Worm (Caenorhabditis elegans) whole organism, young adult: ENCODE data around the gene F37A8.1.

Source experiments
- B0019.2 ChIP-seq: fragments of 200-800 bp; sonication (Bioruptor generic); conservative IDR thresholded peaks from 2 replicates; pipeline ENCODE4 v1.3.6; 2022; ENCODE audit warnings: missing genetic modification reagents, missing genetic modification characterization, missing compliant biosample characterization
- B0336.3 ChIP-seq: fragments of 200-800 bp; sonication (Bioruptor generic); IDR thresholded peaks from 2 replicates; pipeline ENCODE4 v1.3.6; 2022; ENCODE audit warnings: missing genetic modification characterization, missing compliant biosample characterization
- D2030.7 ChIP-seq: fragments of 200-800 bp; sonication (Bioruptor generic); IDR thresholded peaks from 2 replicates; pipeline ENCODE4 v1.3.6; 2022; ENCODE audit warnings: missing genetic modification reagents, missing genetic modification characterization, missing compliant biosample characterization
- F23B12.7 ChIP-seq: sonication (generic microtip); optimal IDR thresholded peaks from 2 replicates; lab custom pipeline; 2017; ENCODE audit warnings: missing genetic modification characterization, mild to moderate bottlenecking, missing compliant biosample characterization, antibody characterized with exemption, moderate library complexity; ENCODE audit not compliant: insufficient read depth
- F52B5.7 ChIP-seq: sonication (generic microtip); optimal IDR thresholded peaks from 2 replicates; lab custom pipeline; 2016; ENCODE audit warnings: mild to moderate bottlenecking, missing genetic modification characterization, missing compliant biosample characterization
- K12H6.12 ChIP-seq: fragments of 200-800 bp; sonication (Bioruptor generic); optimal IDR thresholded peaks from 2 replicates; lab custom pipeline; 2018; ENCODE audit warnings: mild to moderate bottlenecking, missing genetic modification characterization, missing compliant biosample characterization
- Y53F4B.3 ChIP-seq: fragments of 200-800 bp; sonication (Bioruptor generic); IDR thresholded peaks from 2 replicates; pipeline ENCODE4 v1.3.6; 2022; ENCODE audit warnings: missing genetic modification reagents, missing genetic modification characterization, missing compliant biosample characterization
- bed-1 ChIP-seq: fragments of 200-800 bp; sonication (Bioruptor generic); IDR thresholded peaks from 2 replicates; pipeline ENCODE4 v1.3.6; 2022; ENCODE audit warnings: missing genetic modification reagents, missing genetic modification characterization, missing compliant biosample characterization
- bed-2 ChIP-seq: fragments of 200-800 bp; sonication (Bioruptor generic); IDR thresholded peaks from 2 replicates; pipeline ENCODE4 v1.3.6; 2022; ENCODE audit warnings: missing genetic modification reagents, missing genetic modification characterization, missing compliant biosample characterization
- ccch-3 ChIP-seq: fragments of 200-800 bp; sonication (Bioruptor generic); optimal IDR thresholded peaks from 2 replicates; lab custom pipeline; 2018; ENCODE audit warnings: mild to moderate bottlenecking, missing genetic modification characterization, missing compliant biosample characterization
- ceh-40 ChIP-seq: fragments of 200-800 bp; sonication (Bioruptor generic); IDR thresholded peaks from 2 replicates; pipeline ENCODE4 v1.3.6; 2022; ENCODE audit warnings: missing genetic modification characterization, missing compliant biosample characterization
- die-1 ChIP-seq: sonication (generic microtip); optimal IDR thresholded peaks from 2 replicates; lab custom pipeline; 2016; ENCODE audit warnings: missing genotype, mild to moderate bottlenecking, missing genetic modification characterization, missing compliant biosample characterization
- dpl-1 ChIP-seq: fragments of 150-350 bp; optimal IDR thresholded peaks from 2 replicates; lab custom pipeline; 2014; ENCODE audit warnings: missing biosample characterization, missing genetic modification reagents, missing genetic modification characterization
- efl-1 ChIP-seq: fragments of 150-350 bp; optimal IDR thresholded peaks from 2 replicates; lab custom pipeline; 2014; ENCODE audit warnings: missing biosample characterization, missing genetic modification reagents, missing genetic modification characterization
- gei-17 ChIP-seq: fragments of 200-800 bp; sonication (Bioruptor generic); optimal IDR thresholded peaks from 2 replicates; lab custom pipeline; 2018; ENCODE audit warnings: mild to moderate bottlenecking, missing genetic modification characterization, missing compliant biosample characterization
- hmg-1.2 ChIP-seq: fragments of 200-800 bp; sonication (Bioruptor generic); IDR thresholded peaks from 2 replicates; pipeline ENCODE4 v1.3.6; 2022; ENCODE audit warnings: missing genetic modification reagents, missing genetic modification characterization, missing compliant biosample characterization
- hsf-1 ChIP-seq: fragments of 200-800 bp; sonication (Bioruptor generic); IDR thresholded peaks from 2 replicates; pipeline ENCODE4 v1.3.6; 2022; ENCODE audit warnings: missing genetic modification reagents, missing genetic modification characterization, missing compliant biosample characterization
- let-526 ChIP-seq: fragments of 200-800 bp; sonication (Bioruptor generic); IDR thresholded peaks from 2 replicates; pipeline ENCODE4 v1.3.6; 2022; ENCODE audit warnings: missing genetic modification reagents, missing genetic modification characterization, missing compliant biosample characterization
- let-607 ChIP-seq, 2 experiments: fragments of 200-800 bp in 1 of 2; sonication (Bioruptor generic) in 1 of 2; sonication (generic microtip) in 1 of 2; optimal IDR thresholded peaks; 2 replicates each; lab custom pipeline; 2016 to 2018; ENCODE audit warnings: mild to moderate bottlenecking in 2 of 2, missing compliant biosample characterization in 2 of 2, missing genetic modification characterization in 2 of 2, moderate library complexity in 2 of 2, missing genotype in 1 of 2
- lin-26 ChIP-seq: fragments of 200-800 bp; sonication (Bioruptor generic); IDR thresholded peaks from 2 replicates; pipeline ENCODE4 v1.3.6; 2022; ENCODE audit warnings: missing genetic modification reagents, missing genetic modification characterization, missing compliant biosample characterization
- lsl-1 ChIP-seq: fragments of 200-800 bp; sonication (Bioruptor generic); optimal IDR thresholded peaks from 2 replicates; lab custom pipeline; 2018; ENCODE audit warnings: mild to moderate bottlenecking, missing genetic modification characterization, moderate library complexity, missing compliant biosample characterization
- lsy-27 ChIP-seq: sonication (generic microtip); optimal IDR thresholded peaks from 2 replicates; lab custom pipeline; 2017; ENCODE audit warnings: missing genetic modification characterization, mild to moderate bottlenecking, missing compliant biosample characterization, antibody characterized with exemption, missing genotype, borderline replicate concordance; ENCODE audit not compliant: insufficient read depth
- madf-10 ChIP-seq: sonication (generic microtip); optimal IDR thresholded peaks from 2 replicates; lab custom pipeline; 2016; ENCODE audit warnings: mild to moderate bottlenecking, missing genetic modification characterization, missing compliant biosample characterization
- madf-6 ChIP-seq: fragments of 200-800 bp; sonication (Bioruptor generic); IDR thresholded peaks from 2 replicates; pipeline ENCODE4 v1.3.6; 2022; ENCODE audit warnings: missing genetic modification reagents, missing genetic modification characterization, missing compliant biosample characterization
- mel-28 ChIP-seq: sonication (generic microtip); optimal IDR thresholded peaks from 2 replicates; lab custom pipeline; 2016; ENCODE audit warnings: borderline replicate concordance, mild to moderate bottlenecking, missing genetic modification characterization, missing compliant biosample characterization
- mxl-1 ChIP-seq: sonication (generic microtip); optimal IDR thresholded peaks from 2 replicates; lab custom pipeline; 2016; ENCODE audit warnings: missing genetic modification characterization, missing compliant biosample characterization
- nhr-120 ChIP-seq: fragments of 200-800 bp; sonication (Bioruptor generic); IDR thresholded peaks from 2 replicates; pipeline ENCODE4 v1.3.6; 2022; ENCODE audit warnings: missing genetic modification characterization, missing compliant biosample characterization
- nhr-179 ChIP-seq: sonication (generic microtip); optimal IDR thresholded peaks from 2 replicates; lab custom pipeline; 2016; ENCODE audit warnings: mild to moderate bottlenecking, missing genetic modification characterization, missing compliant biosample characterization
- rcor-1 ChIP-seq: fragments of 200-800 bp; sonication (Bioruptor generic); IDR thresholded peaks from 2 replicates; pipeline ENCODE4 v1.3.6; 2022; ENCODE audit warnings: missing genetic modification reagents, missing genetic modification characterization, missing compliant biosample characterization
- rec-8 ChIP-seq, 2 experiments: sonication (generic microtip); optimal IDR thresholded peaks; 2 replicates each; lab custom pipeline; 2016; ENCODE audit warnings: mild to moderate bottlenecking in 2 of 2, missing genetic modification characterization in 2 of 2, missing genetic modification reagents in 2 of 2, missing genotype in 2 of 2, missing biosample characterization in 1 of 2, missing compliant biosample characterization in 1 of 2, moderate library complexity in 1 of 2
- repo-1 ChIP-seq: sonication (generic microtip); optimal IDR thresholded peaks from 2 replicates; lab custom pipeline; 2017; ENCODE audit warnings: mild to moderate bottlenecking, missing genetic modification characterization, missing compliant biosample characterization
- sdz-38 ChIP-seq: sonication (generic microtip); optimal IDR thresholded peaks from 2 replicates; lab custom pipeline; 2016; ENCODE audit warnings: missing genotype, missing genetic modification characterization, missing compliant biosample characterization
- snpc-1.1 ChIP-seq: sonication (generic microtip); optimal IDR thresholded peaks from 2 replicates; lab custom pipeline; 2017; ENCODE audit warnings: missing genetic modification characterization, mild to moderate bottlenecking, missing compliant biosample characterization, antibody characterized with exemption, moderate library complexity, missing genotype, missing genetic modification reagents; ENCODE audit not compliant: insufficient read depth
- somi-1 ChIP-seq: fragments of 200-800 bp; sonication (Bioruptor generic); optimal IDR thresholded peaks from 2 replicates; lab custom pipeline; 2018; ENCODE audit warnings: mild to moderate bottlenecking, missing genetic modification characterization, missing compliant biosample characterization
- sptf-2 ChIP-seq: fragments of 200-800 bp; sonication (Bioruptor generic); optimal IDR thresholded peaks from 2 replicates; lab custom pipeline; 2018; ENCODE audit warnings: mild to moderate bottlenecking, missing genetic modification characterization, missing compliant biosample characterization
- tbx-9 ChIP-seq: sonication (generic microtip); optimal IDR thresholded peaks from 2 replicates; lab custom pipeline; 2016; ENCODE audit warnings: borderline replicate concordance, missing genetic modification characterization, inconsistent platforms, missing compliant biosample characterization
- tlf-1 ChIP-seq: fragments of 200-800 bp; sonication (Bioruptor generic); optimal IDR thresholded peaks from 2 replicates; lab custom pipeline; 2018; ENCODE audit warnings: mild to moderate bottlenecking, missing genetic modification characterization, missing compliant biosample characterization
- xnd-1 ChIP-seq: sonication (generic microtip); optimal IDR thresholded peaks from 2 replicates; lab custom pipeline; 2016; ENCODE audit warnings: missing genotype, missing genetic modification reagents, missing genetic modification characterization, missing compliant biosample characterization
- ztf-25 ChIP-seq: fragments of 200-800 bp; sonication (Bioruptor generic); IDR thresholded peaks from 2 replicates; pipeline ENCODE4 v1.3.6; 2022; ENCODE audit warnings: missing genetic modification reagents, missing genetic modification characterization, missing compliant biosample characterization

The F37A8.1 gene

DNA sequence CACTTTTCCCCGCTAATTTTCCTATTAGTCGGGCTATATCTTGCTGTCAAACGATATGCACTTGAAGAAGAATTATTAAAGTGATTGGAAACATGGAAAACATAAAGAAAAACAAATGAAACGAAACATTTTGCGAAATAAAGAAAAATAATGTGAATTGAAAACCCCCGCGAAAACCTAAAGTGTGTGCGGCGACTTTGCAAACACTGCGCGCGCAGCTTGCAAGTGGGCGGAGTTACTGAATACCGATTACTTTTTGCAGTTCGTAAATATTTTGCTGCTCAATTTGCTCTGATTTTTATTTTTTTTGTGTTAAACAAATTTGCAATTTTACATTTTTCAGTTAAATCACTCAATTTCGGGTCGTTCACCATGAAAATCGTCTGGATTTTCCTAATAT lies 11.6 kb upstream of the F37A8.1 start, which contains the start of gene ccdc-47 (continued):
- TF ChIP-seq tlf-1 (GFP tag; lab: Kevin White, UChicago): no peak
- TF ChIP-seq K12H6.12 (tag; lab: Kevin White, UChicago): no peak
- TF ChIP-seq madf-10 (tag; lab: Kevin White, UChicago): no peak
- TF ChIP-seq sdz-38: no peak
- TF ChIP-seq F52B5.7: no peak
- 0 out of 2 replicates have a peak, but pooled peaks have one; percentile 10 for TF ChIP-seq B0336.3 (GFP tag; lab: Robert Waterston, UW)
- no peak for TF ChIP-seq mxl-1
- no peak for TF ChIP-seq gei-17 (GFP tag; lab: Kevin White, UChicago)
- TF ChIP-seq D2030.7 (GFP tag; lab: Robert Waterston, UW): peak; percentile 46; the same call in 1 of the 2 replicates
- TF ChIP-seq nhr-179 (tag; lab: Kevin White, UChicago): no peak
- TF ChIP-seq nhr-120 (GFP tag; lab: Robert Waterston, UW): no peak
- peak; percentile 41; the same call in 1 of the 2 replicates for TF ChIP-seq hmg-1.2
- no peak for TF ChIP-seq lsy-27
- TF ChIP-seq Y53F4B.3 (GFP tag; lab: Robert Waterston, UW): no peak
- TF ChIP-seq let-526: no peak
- TF ChIP-seq let-607 (tag; optimal IDR thresholded peaks at IDR 0.05; lab: Kevin White, UChicago): no peak
- no peak for TF ChIP-seq repo-1 (tag; lab: Kevin White, UChicago)
- TF ChIP-seq rec-8 (tag; optimal IDR thresholded peaks at IDR 0.05; lab: Kevin White, UChicago): no peak
- peak; percentile 75 for TF ChIP-seq efl-1
- peak; percentile 37 for TF ChIP-seq dpl-1 (GFP tag; lab: Kevin White, UChicago)
- no peak for TF ChIP-seq lin-26 (GFP tag; lab: Robert Waterston, UW)
- TF ChIP-seq ceh-40 (GFP tag; lab: Robert Waterston, UW): no peak
- peak; percentile 41 for TF ChIP-seq F23B12.7 (tag; lab: Kevin White, UChicago)
- no peak for TF ChIP-seq somi-1
- TF ChIP-seq sptf-2 (GFP tag; lab: Kevin White, UChicago): no peak
- TF ChIP-seq hsf-1 (GFP tag; lab: Robert Waterston, UW): no peak
- TF ChIP-seq xnd-1 (tag; lab: Kevin White, UChicago): no peak
- TF ChIP-seq mel-28: no peak
- TF ChIP-seq tbx-9: no peak
- TF ChIP-seq bed-1 (GFP tag; lab: Robert Waterston, UW): no peak
- no peak for TF ChIP-seq ccch-3 (GFP tag; lab: Kevin White, UChicago)
- TF ChIP-seq bed-2: no peak
- TF ChIP-seq ztf-25 (GFP tag; lab: Robert Waterston, UW): no peak
- TF ChIP-seq, all 124 proteins: peak for 32

DNA sequence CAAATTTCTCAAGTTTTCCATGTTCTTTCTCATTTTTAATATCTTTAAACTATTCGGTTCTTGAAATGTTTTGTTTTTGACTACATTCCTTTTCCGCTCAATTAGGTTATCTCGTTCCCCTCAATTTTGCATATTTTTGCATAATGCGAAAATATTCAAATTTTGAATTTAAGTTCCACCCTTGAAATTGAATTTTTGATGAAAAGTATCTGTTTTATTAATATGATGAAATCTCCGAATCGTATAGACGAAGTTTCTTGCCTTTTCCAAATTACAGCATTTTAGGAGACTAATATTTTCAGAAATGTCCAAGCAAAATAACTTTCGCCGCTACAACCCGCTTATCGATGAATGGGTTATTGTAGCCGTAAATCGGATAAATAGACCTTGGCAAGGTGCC lies 9.7 kb upstream of the F37A8.1 start, which contains the start of gene ZK1058.3:
ZK1058.3 (plus strand) TSS at position 301 of the 400 bp plus-strand sequence.
- TF ChIP-seq B0019.2 (GFP tag; lab: Robert Waterston, UW): 0 out of 2 replicates have a peak, but pooled peaks have one; percentile 33
- 0 out of 2 replicates have a peak, but pooled peaks have one; percentile 20 for TF ChIP-seq B0336.3 (GFP tag; lab: Robert Waterston, UW)
- no peak for TF ChIP-seq lsl-1
- TF ChIP-seq rcor-1 (GFP tag; lab: Robert Waterston, UW): 0 out of 2 replicates have a peak, but pooled peaks have one; percentile 11
- TF ChIP-seq hsf-1 (GFP tag; lab: Robert Waterston, UW): peak; percentile 55; the same call in 1 of the 2 replicates
- no peak for TF ChIP-seq snpc-1.1 (tag; lab: Kevin White, UChicago)
- no peak for TF ChIP-seq die-1 (tag; lab: Kevin White, UChicago)
- TF ChIP-seq madf-6 (GFP tag; lab: Robert Waterston, UW): 0 out of 2 replicates have a peak, but pooled peaks have one; percentile 42
- peak; percentile 1 for TF ChIP-seq tlf-1 (GFP tag; lab: Kevin White, UChicago)
